Worm (Caenorhabditis elegans): Measurements from ENCODE around the gene srg-69.

- TF ChIP-seq klf-2 (GFP tag; conservative IDR thresholded peaks at IDR 0.05): no peak
- TF ChIP-seq tab-1 (GFP tag; IDR thresholded peaks at IDR 0.05): no peak
Measured at ce11 chrII:5388786-5389421, 33.4 kb downstream of the srg-69 start, which contains the start of gene rsp-4.

Data from whole organism, midembryonic.